Worm (Caenorhabditis elegans) whole organism, mixed stage, embryonic: ENCODE measurements around the gene T20D3.5.

Experiments used
- M03D4.4 ChIP-seq: sonication (generic microtip); optimal IDR thresholded peaks from 2 replicates; lab custom pipeline; 2017; ENCODE audit warnings: mild to moderate bottlenecking, missing genetic modification characterization, missing compliant biosample characterization
- ces-1 ChIP-seq: fragments of 150-350 bp; optimal IDR thresholded peaks from 2 replicates; lab custom pipeline; 2014; ENCODE audit warnings: missing biosample characterization, missing genetic modification reagents, missing genetic modification characterization
- drap-1 ChIP-seq: fragments of 200-800 bp; sonication (Bioruptor generic); optimal IDR thresholded peaks from 3 replicates; lab custom pipeline; 2018; ENCODE audit warnings: mild to moderate bottlenecking, missing genetic modification characterization, missing compliant biosample characterization
- mab-5 ChIP-seq: fragments of 150-350 bp; optimal IDR thresholded peaks from 2 replicates; lab custom pipeline; 2014; ENCODE audit warnings: missing biosample characterization, missing genetic modification characterization
- mep-1 ChIP-seq: fragments of 150-350 bp; optimal IDR thresholded peaks from 2 replicates; lab custom pipeline; 2017; ENCODE audit warnings: missing biosample characterization, missing genetic modification reagents, missing genetic modification characterization, inconsistent platforms
- nhr-28 ChIP-seq: fragments of 150-350 bp; optimal IDR thresholded peaks from 2 replicates; lab custom pipeline; 2014; ENCODE audit warnings: missing biosample characterization, missing genetic modification characterization
- pha-4 ChIP-seq: fragments of 150-350 bp; optimal IDR thresholded peaks from 2 replicates; lab custom pipeline; 2018; ENCODE audit warnings: missing biosample characterization, missing genetic modification reagents, missing genetic modification characterization

DNA sequence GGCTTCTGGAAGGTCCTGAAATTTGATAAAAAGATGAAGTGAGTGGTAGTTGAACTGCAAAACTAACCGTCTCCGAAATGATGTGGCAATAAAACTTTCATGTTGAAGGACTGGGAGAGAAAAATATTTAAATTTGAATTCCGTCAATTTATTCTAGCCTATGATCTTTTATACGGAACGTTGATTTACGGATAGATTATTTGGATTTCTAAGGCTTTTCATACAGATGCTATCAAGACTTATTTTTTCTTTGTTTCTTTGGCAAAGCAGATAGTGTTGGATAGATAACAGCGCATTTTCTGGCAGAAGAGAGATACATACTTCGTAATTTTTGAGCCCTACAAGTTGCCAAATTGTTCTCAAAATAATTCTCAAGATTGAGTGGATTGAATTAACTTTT lies 32.8 kb upstream of the T20D3.5 start, which contains the start of gene F49C12.4:
- TF ChIP-seq ces-1 (GFP tag; lab: Kevin White, UChicago) (no peak), M03D4.4 (tag; lab: Kevin White, UChicago) (no peak), mep-1 (tag; lab: Kevin White, UChicago) (no peak), mab-5 (tag; lab: Kevin White, UChicago) (no peak), drap-1 (no peak), nhr-28 (tag; lab: Kevin White, UChicago) (no peak), pha-4 (tag; lab: Kevin White, UChicago) (no peak)
